Fruit fly (Drosophila melanogaster) whole organism, embryonic: Measurements from ENCODE around the gene RtcB.
A peak's percentile ranks its signal among the peaks of the same experiment; 100 is the strongest.

Source experiments
- CG10274 ChIP-seq: fragments of 200-800 bp; sonication (Bioruptor generic); optimal IDR thresholded peaks from 3 replicates; lab custom pipeline; 2017; ENCODE audit warnings: missing biosample characterization, mild to moderate bottlenecking, missing genetic modification characterization
- CG10366 ChIP-seq: fragments of 200-800 bp; sonication (Bioruptor generic); IDR thresholded peaks from 2 replicates; pipeline ENCODE4 v1.3.6; 2022; ENCODE audit warnings: missing biosample characterization, missing genetic modification characterization
- CG12769 ChIP-seq: fragments of 200-800 bp; sonication (Bioruptor generic); optimal IDR thresholded peaks from 2 replicates; lab custom pipeline; 2019; ENCODE audit warnings: missing biosample characterization, mild to moderate bottlenecking, missing genetic modification characterization, moderate library complexity
- CG18476 ChIP-seq: fragments of 200-800 bp; sonication (Bioruptor generic); optimal IDR thresholded peaks from 2 replicates; lab custom pipeline; 2016; ENCODE audit warnings: missing biosample characterization, mild to moderate bottlenecking, missing genetic modification characterization
- CG2120 ChIP-seq: fragments of 200-800 bp; sonication (Bioruptor generic); optimal IDR thresholded peaks from 3 replicates; lab custom pipeline; 2016; ENCODE audit warnings: missing biosample characterization, missing genetic modification characterization
- CG2712 ChIP-seq: fragments of 200-800 bp; optimal IDR thresholded peaks from 3 replicates; lab custom pipeline; 2019; ENCODE audit warnings: missing biosample characterization, mild to moderate bottlenecking, missing genetic modification characterization, moderate library complexity
- CG30403 ChIP-seq: fragments of 200-800 bp; sonication (Bioruptor generic); optimal IDR thresholded peaks from 3 replicates; lab custom pipeline; 2016; ENCODE audit warnings: missing biosample characterization, missing genetic modification characterization
- CG6813 ChIP-seq: fragments of 200-800 bp; sonication (Bioruptor generic); optimal IDR thresholded peaks from 2 replicates; lab custom pipeline; 2017; ENCODE audit warnings: missing biosample characterization, missing genetic modification characterization, mild to moderate bottlenecking, moderate library complexity, missing genetic modification reagents
- CG7745 ChIP-seq: fragments of 200-800 bp; sonication (Bioruptor generic); optimal IDR thresholded peaks from 2 replicates; lab custom pipeline; 2018; ENCODE audit warnings: missing biosample characterization, mild to moderate bottlenecking, missing genetic modification characterization, moderate library complexity
- CG7963 ChIP-seq: fragments of 200-800 bp; sonication (Bioruptor generic); IDR thresholded peaks from 3 replicates; pipeline ENCODE4 v1.3.6; 2022; ENCODE audit warnings: missing biosample characterization, missing genetic modification characterization; ENCODE audit not compliant: partially characterized antibody
- CG8478 ChIP-seq: fragments of >200 bp; optimal IDR thresholded peaks from 2 replicates; lab custom pipeline; 2018
- CG9797 ChIP-seq: fragments of 200-800 bp; sonication (Bioruptor generic); optimal IDR thresholded peaks from 3 replicates; lab custom pipeline; 2018; ENCODE audit warnings: missing biosample characterization, mild to moderate bottlenecking, missing genetic modification characterization
- CHES-1-like ChIP-seq: fragments of 200-800 bp; sonication (Bioruptor generic); optimal IDR thresholded peaks from 2 replicates; lab custom pipeline; 2016; ENCODE audit warnings: missing biosample characterization, missing genetic modification characterization
- Dek ChIP-seq: fragments of 200-800 bp; sonication (Bioruptor generic); optimal IDR thresholded peaks from 3 replicates; lab custom pipeline; 2019; ENCODE audit warnings: missing biosample characterization, mild to moderate bottlenecking, missing genetic modification characterization, moderate library complexity
- E2f2 ChIP-seq: fragments of 200-800 bp; sonication (Bioruptor generic); IDR thresholded peaks from 2 replicates; pipeline ENCODE4 v1.3.6; 2022; ENCODE audit warnings: missing biosample characterization, missing genetic modification characterization
- ERR ChIP-seq: fragments of 200-800 bp; sonication (Bioruptor generic); optimal IDR thresholded peaks from 2 replicates; lab custom pipeline; 2016; ENCODE audit warnings: missing biosample characterization, missing genetic modification characterization
- HLH3B ChIP-seq: fragments of 200-800 bp; sonication (Bioruptor generic); IDR thresholded peaks from 2 replicates; pipeline ENCODE4 v1.3.6; 2022; ENCODE audit warnings: missing biosample characterization, missing genetic modification characterization
- HmgD ChIP-seq: fragments of 200-800 bp; sonication (Bioruptor generic); optimal IDR thresholded peaks from 3 replicates; lab custom pipeline; 2016; ENCODE audit warnings: missing biosample characterization, missing genetic modification characterization
- Mes4 ChIP-seq: fragments of 200-800 bp; sonication (Bioruptor generic); optimal IDR thresholded peaks from 2 replicates; lab custom pipeline; 2016; ENCODE audit warnings: missing biosample characterization, missing genetic modification characterization
- Opbp ChIP-seq: fragments of 200-800 bp; sonication (Bioruptor generic); IDR thresholded peaks from 3 replicates; pipeline ENCODE4 v1.3.6; 2022; ENCODE audit warnings: missing biosample characterization, missing genetic modification characterization; ENCODE audit not compliant: partially characterized antibody
- Pdp1 ChIP-seq, 2 experiments: fragments of 200-800 bp; sonication (Bioruptor generic); optimal IDR thresholded peaks; 3 replicates each; lab custom pipeline; 2016; ENCODE audit warnings: missing biosample characterization in 2 of 2, missing genetic modification characterization in 2 of 2, mild to moderate bottlenecking in 1 of 2, moderate library complexity in 1 of 2
- Rx ChIP-seq: fragments of 200-800 bp; sonication (Bioruptor generic); IDR thresholded peaks from 2 replicates; pipeline ENCODE4 v1.3.6; 2022; ENCODE audit warnings: missing biosample characterization, missing genetic modification characterization
- Xrp1 ChIP-seq: fragments of 200-800 bp; sonication (Bioruptor generic); IDR thresholded peaks from 2 replicates; pipeline ENCODE4 v1.3.6; 2022; ENCODE audit warnings: missing biosample characterization, missing genetic modification characterization
- YL-1 ChIP-seq: fragments of 200-800 bp; sonication (Bioruptor generic); optimal IDR thresholded peaks from 3 replicates; lab custom pipeline; 2017; ENCODE audit warnings: missing biosample characterization, mild to moderate bottlenecking, missing genetic modification characterization
- bcd ChIP-seq: fragments of 200-800 bp; sonication (Bioruptor generic); optimal IDR thresholded peaks from 2 replicates; lab custom pipeline; 2017; ENCODE audit warnings: missing biosample characterization, mild to moderate bottlenecking, missing genetic modification characterization
- cg ChIP-seq: fragments of 200-800 bp; sonication (Bioruptor generic); optimal IDR thresholded peaks from 3 replicates; lab custom pipeline; 2019; ENCODE audit warnings: missing biosample characterization, mild to moderate bottlenecking, missing genetic modification characterization, moderate library complexity
- chinmo ChIP-seq: fragments of 200-800 bp; sonication (Bioruptor generic); IDR thresholded peaks from 4 replicates; pipeline ENCODE4 v1.3.6; 2022; ENCODE audit warnings: missing biosample characterization, missing genetic modification characterization; ENCODE audit not compliant: partially characterized antibody
- crol ChIP-seq: fragments of 200-800 bp; sonication (Bioruptor generic); IDR thresholded peaks from 2 replicates; pipeline ENCODE4 v1.3.6; 2022; ENCODE audit warnings: missing biosample characterization, missing genetic modification characterization
- ewg ChIP-seq: fragments of 200-800 bp; sonication (Bioruptor generic); optimal IDR thresholded peaks from 3 replicates; lab custom pipeline; 2017; ENCODE audit warnings: mild to moderate bottlenecking, missing biosample characterization, missing genetic modification reagents, missing genetic modification characterization
- gem ChIP-seq: fragments of 200-800 bp; sonication (Bioruptor generic); optimal IDR thresholded peaks from 2 replicates; lab custom pipeline; 2019; ENCODE audit warnings: missing biosample characterization, mild to moderate bottlenecking, missing genetic modification characterization, moderate library complexity
- gsb ChIP-seq: fragments of 200-800 bp; sonication (Bioruptor generic); IDR thresholded peaks from 2 replicates; pipeline ENCODE4 v1.3.6; 2022; ENCODE audit warnings: missing biosample characterization, missing genetic modification characterization
- hb ChIP-seq: fragments of 200-800 bp; sonication (Bioruptor generic); IDR thresholded peaks from 3 replicates; pipeline ENCODE4 v1.3.6; 2022; ENCODE audit warnings: missing biosample characterization, missing genetic modification characterization; ENCODE audit not compliant: partially characterized antibody
- hkb ChIP-seq, 2 experiments: fragments of 200-800 bp in 1 of 2; fragments of >200 bp in 1 of 2; sonication (Bioruptor generic) in 1 of 2; IDR thresholded peaks in 1 of 2; optimal IDR thresholded peaks in 1 of 2; 2 replicates each; pipeline versions ENCODE4 v1.3.6 to Lab custom; 2017 to 2022; ENCODE audit warnings: missing biosample characterization in 1 of 2, missing genetic modification characterization in 1 of 2
- ind ChIP-seq: fragments of 200-800 bp; sonication (Bioruptor generic); optimal IDR thresholded peaks from 3 replicates; lab custom pipeline; 2016; ENCODE audit warnings: missing biosample characterization, missing genetic modification characterization
- lbe ChIP-seq: fragments of 200-800 bp; sonication (Bioruptor generic); optimal IDR thresholded peaks from 2 replicates; lab custom pipeline; 2016; ENCODE audit warnings: missing biosample characterization, mild to moderate bottlenecking, missing genetic modification characterization
- lola ChIP-seq, 3 experiments: fragments of >200 bp in 2 of 3; fragments of 200-800 bp in 1 of 3; sonication (Bioruptor generic) in 1 of 3; optimal IDR thresholded peaks; 2 replicates each; lab custom pipeline; 2017 to 2019; ENCODE audit warnings: missing biosample characterization in 3 of 3, missing genetic modification characterization in 3 of 3, mild to moderate bottlenecking in 1 of 3, moderate library complexity in 1 of 3
- nau ChIP-seq: fragments of 200-800 bp; sonication (Bioruptor generic); optimal IDR thresholded peaks from 3 replicates; lab custom pipeline; 2017; ENCODE audit warnings: missing biosample characterization, mild to moderate bottlenecking, missing genetic modification characterization, missing genetic modification reagents
- nerfin-1 ChIP-seq: fragments of 200-800 bp; sonication (Bioruptor generic); optimal IDR thresholded peaks from 3 replicates; lab custom pipeline; 2019; ENCODE audit warnings: missing biosample characterization, mild to moderate bottlenecking, missing genetic modification characterization, moderate library complexity
- nerfin-2 ChIP-seq: fragments of 200-800 bp; sonication (Bioruptor generic); IDR thresholded peaks from 2 replicates; pipeline ENCODE4 v1.3.6; 2022; ENCODE audit warnings: missing biosample characterization, missing genetic modification characterization; ENCODE audit not compliant: partially characterized antibody
- nmo ChIP-seq: fragments of 200-800 bp; sonication (Bioruptor generic); optimal IDR thresholded peaks from 2 replicates; lab custom pipeline; 2018; ENCODE audit warnings: missing biosample characterization, mild to moderate bottlenecking, missing genetic modification characterization, moderate library complexity
- nom ChIP-seq: fragments of 200-800 bp; sonication (Bioruptor generic); optimal IDR thresholded peaks from 2 replicates; lab custom pipeline; 2017; ENCODE audit warnings: missing biosample characterization, missing genetic modification characterization, mild to moderate bottlenecking, moderate library complexity, missing genetic modification reagents
- odd ChIP-seq: fragments of 200-800 bp; sonication (Bioruptor generic); optimal IDR thresholded peaks from 2 replicates; lab custom pipeline; 2017; ENCODE audit warnings: missing biosample characterization, mild to moderate bottlenecking, missing genetic modification characterization
- org-1 ChIP-seq: fragments of 200-800 bp; sonication (Bioruptor generic); optimal IDR thresholded peaks from 2 replicates; lab custom pipeline; 2017; ENCODE audit warnings: missing biosample characterization, missing genetic modification characterization
- pita ChIP-seq: fragments of 200-800 bp; sonication (Bioruptor generic); optimal IDR thresholded peaks from 2 replicates; lab custom pipeline; 2017; ENCODE audit warnings: missing biosample characterization, mild to moderate bottlenecking, missing genetic modification characterization
- psq ChIP-seq: fragments of 200-800 bp; sonication (Bioruptor generic); optimal IDR thresholded peaks from 2 replicates; lab custom pipeline; 2017; ENCODE audit warnings: missing biosample characterization, missing genetic modification characterization
- sd ChIP-seq: fragments of 200-800 bp; sonication (Bioruptor generic); optimal IDR thresholded peaks from 3 replicates; lab custom pipeline; 2018; ENCODE audit warnings: missing biosample characterization, mild to moderate bottlenecking, missing genetic modification characterization, moderate library complexity
- sima ChIP-seq: fragments of 200-800 bp; sonication (Bioruptor generic); optimal IDR thresholded peaks from 2 replicates; lab custom pipeline; 2016; ENCODE audit warnings: missing biosample characterization, missing genetic modification characterization
- sisA ChIP-seq: fragments of 200-800 bp; sonication (Bioruptor generic); IDR thresholded peaks from 2 replicates; pipeline ENCODE4 v1.3.6; 2022; ENCODE audit warnings: missing biosample characterization, missing genetic modification characterization
- sug ChIP-seq: fragments of 200-800 bp; optimal IDR thresholded peaks from 2 replicates; lab custom pipeline; 2019; ENCODE audit warnings: missing biosample characterization, mild to moderate bottlenecking, missing genetic modification characterization, moderate library complexity
- zen ChIP-seq: fragments of 200-800 bp; sonication (Bioruptor generic); optimal IDR thresholded peaks from 3 replicates; lab custom pipeline; 2018; ENCODE audit warnings: missing biosample characterization, mild to moderate bottlenecking, missing genetic modification characterization, moderate library complexity

The RtcB gene

DNA sequence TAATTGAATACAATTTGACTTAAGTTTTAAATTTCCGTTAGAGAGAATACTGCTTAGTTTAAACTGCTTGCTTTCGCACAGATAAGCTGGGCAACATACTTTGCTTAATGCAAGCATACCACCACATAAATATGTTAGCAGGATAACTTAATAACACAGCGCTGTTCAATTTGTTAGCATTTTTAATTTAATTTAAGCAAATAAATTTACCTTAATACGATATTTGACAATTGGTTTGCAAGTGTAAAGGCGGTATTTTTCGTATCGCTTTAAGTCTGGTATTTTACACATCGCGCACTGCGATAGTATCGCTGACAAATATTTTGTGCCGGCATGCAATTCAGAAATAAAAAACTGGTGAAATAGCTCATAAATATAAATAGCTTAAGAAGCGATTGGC is at the start of gene RtcB (continued):
- TF ChIP-seq Dek (tag; lab: Kevin White, UChicago), result peak; percentile 16
- TF ChIP-seq E2f2 (GFP tag; lab: Robert Waterston, UW), result peak; percentile 74
- TF ChIP-seq zen (tag; lab: Kevin White, UChicago), result no peak
- TF ChIP-seq CG10274 (GFP tag; lab: Kevin White, UChicago), result no peak
- peak; percentile 86 for TF ChIP-seq nerfin-2
- no peak for TF ChIP-seq CHES-1-like (GFP tag; lab: Kevin White, UChicago)
- TF ChIP-seq cg (GFP tag; lab: Kevin White, UChicago), result peak; percentile 8
- peak; percentile 94 for TF ChIP-seq CG7963 (GFP tag; lab: Robert Waterston, UW)
- TF ChIP-seq hb, result peak; percentile 95
- TF ChIP-seq HLH3B, result no peak
- no peak for TF ChIP-seq CG10366 (GFP tag; lab: Robert Waterston, UW)
- peak; percentile 1 for TF ChIP-seq hkb (optimal IDR thresholded peaks at IDR 0.05; lab: Kevin White, UChicago)
- no peak for TF ChIP-seq hkb (GFP tag; IDR thresholded peaks at IDR 0.05; lab: Robert Waterston, UW)
- peak; percentile 93 for TF ChIP-seq Opbp (GFP tag; lab: Robert Waterston, UW)
- TF ChIP-seq org-1 (GFP tag; lab: Kevin White, UChicago), result no peak
- TF ChIP-seq CG12769 (tag; lab: Kevin White, UChicago), result peak; percentile 21
- peak; percentile 9 for TF ChIP-seq CG2712
- no peak for TF ChIP-seq bcd (GFP tag; lab: Kevin White, UChicago)
- TF ChIP-seq ERR (GFP tag; lab: Kevin White, UChicago), result no peak
- TF ChIP-seq CG30403 (GFP tag; lab: Kevin White, UChicago), result no peak
- peak; percentile 19 for TF ChIP-seq gem (tag; lab: Kevin White, UChicago)
- TF ChIP-seq HmgD, result peak; percentile 51
- TF ChIP-seq Xrp1, result peak; percentile 24; the same call in 1 of the 2 replicates
- TF ChIP-seq nom (GFP tag; lab: Kevin White, UChicago), result no peak
- no peak for TF ChIP-seq Rx (GFP tag; lab: Robert Waterston, UW)
- no peak for TF ChIP-seq gsb (GFP tag; lab: Robert Waterston, UW)
- TF ChIP-seq chinmo, result peak; percentile 87
- no peak for TF ChIP-seq pita (GFP tag; lab: Kevin White, UChicago)
- peak; percentile 58 for TF ChIP-seq nerfin-1 (tag; lab: Kevin White, UChicago)
- peak; percentile 10 for TF ChIP-seq CG18476
- peak; percentile 23 for TF ChIP-seq ewg (GFP tag; lab: Kevin White, UChicago)
- TF ChIP-seq lola (GFP tag; optimal IDR thresholded peaks at IDR 0.05; lab: Kevin White, UChicago), result peak in 1 of 3 experiments; percentile 1
- TF ChIP-seq CG7745 (tag; lab: Kevin White, UChicago), result no peak
- no peak for TF ChIP-seq CG6813 (GFP tag; lab: Kevin White, UChicago)
- peak; percentile 71 for TF ChIP-seq sd (tag; lab: Kevin White, UChicago)
- TF ChIP-seq odd (GFP tag; lab: Kevin White, UChicago), result no peak
- TF ChIP-seq Mes4, result no peak
- TF ChIP-seq Pdp1 (GFP tag; optimal IDR thresholded peaks at IDR 0.05; lab: Kevin White, UChicago), result no peak
- peak; percentile 30 for TF ChIP-seq CG2120 (GFP tag; lab: Kevin White, UChicago)
- peak; percentile 12 for TF ChIP-seq sug (tag; lab: Kevin White, UChicago)
- peak; percentile 24; the same call in 1 of the 2 replicates for TF ChIP-seq sisA (GFP tag; lab: Robert Waterston, UW)
- TF ChIP-seq ind (GFP tag; lab: Kevin White, UChicago), result no peak
- peak; percentile 84 for TF ChIP-seq CG8478
- TF ChIP-seq YL-1 (GFP tag; lab: Kevin White, UChicago), result no peak
- peak; percentile 59 for TF ChIP-seq CG9797
- peak; percentile 12 for TF ChIP-seq lbe
- TF ChIP-seq sima (GFP tag; lab: Kevin White, UChicago), result no peak
- TF ChIP-seq nmo (GFP tag; lab: Kevin White, UChicago), result peak; percentile 74
- no peak for TF ChIP-seq crol (GFP tag; lab: Robert Waterston, UW)
- TF ChIP-seq psq (GFP tag; lab: Kevin White, UChicago), result no peak
- no peak for TF ChIP-seq nau (GFP tag; lab: Kevin White, UChicago)
